Fruit fly (Drosophila melanogaster): ENCODE results near the gene CG10345.

dm6 chr3R:16643591-16643990 lies 38.9 kb upstream of the CG10345 start, which contains the start of gene Arl6IP1:
- TF ChIP-seq salr (GFP tag; optimal IDR thresholded peaks at IDR 0.05) (no peak), lz (GFP tag; optimal IDR thresholded peaks at IDR 0.05) (no peak), Ets21C (GFP tag; optimal IDR thresholded peaks at IDR 0.05) (no peak)
